Fruit fly (Drosophila melanogaster) whole organism, embryonic: Measurements from ENCODE around the gene CG42833.

ENCODE experiments used
- Abd-B ChIP-seq: fragments of 200-800 bp; sonication (Bioruptor generic); optimal IDR thresholded peaks from 2 replicates; lab custom pipeline; 2018; ENCODE audit warnings: missing biosample characterization, mild to moderate bottlenecking, missing genetic modification characterization, moderate library complexity
- CG10654 ChIP-seq: fragments of 200-800 bp; sonication (Bioruptor generic); optimal IDR thresholded peaks from 2 replicates; lab custom pipeline; 2016; ENCODE audit warnings: missing biosample characterization, missing genetic modification characterization
- CG12659 ChIP-seq: fragments of 200-800 bp; sonication (Bioruptor generic); optimal IDR thresholded peaks from 3 replicates; lab custom pipeline; 2017; ENCODE audit warnings: mild to moderate bottlenecking, missing biosample characterization, missing genetic modification reagents, missing genetic modification characterization
- CG13296 ChIP-seq: fragments of 200-800 bp; sonication (Bioruptor generic); optimal IDR thresholded peaks from 3 replicates; lab custom pipeline; 2018; ENCODE audit warnings: missing biosample characterization, mild to moderate bottlenecking, missing genetic modification characterization
- CG13424 ChIP-seq: fragments of 200-800 bp; sonication (Bioruptor generic); optimal IDR thresholded peaks from 2 replicates; lab custom pipeline; 2019; ENCODE audit warnings: missing biosample characterization, mild to moderate bottlenecking, missing genetic modification characterization, moderate library complexity
- CG13894 ChIP-seq: fragments of 200-800 bp; sonication (Bioruptor generic); optimal IDR thresholded peaks from 3 replicates; lab custom pipeline; 2018; ENCODE audit warnings: missing biosample characterization, mild to moderate bottlenecking, missing genetic modification characterization, moderate library complexity
- CG17802 ChIP-seq: fragments of 200-800 bp; sonication (Bioruptor generic); optimal IDR thresholded peaks from 2 replicates; lab custom pipeline; 2018; ENCODE audit warnings: missing biosample characterization, mild to moderate bottlenecking, missing genetic modification characterization, moderate library complexity
- CG18262 ChIP-seq: fragments of 200-800 bp; optimal IDR thresholded peaks from 3 replicates; lab custom pipeline; 2019; ENCODE audit warnings: missing biosample characterization, mild to moderate bottlenecking, missing genetic modification characterization, moderate library complexity
- CG18476 ChIP-seq: fragments of 200-800 bp; sonication (Bioruptor generic); optimal IDR thresholded peaks from 2 replicates; lab custom pipeline; 2016; ENCODE audit warnings: missing biosample characterization, mild to moderate bottlenecking, missing genetic modification characterization
- CG18619 ChIP-seq: fragments of 200-800 bp; sonication (Bioruptor generic); optimal IDR thresholded peaks from 3 replicates; lab custom pipeline; 2017; ENCODE audit warnings: missing biosample characterization, mild to moderate bottlenecking, missing genetic modification characterization
- CG2116 ChIP-seq: fragments of 200-800 bp; sonication (Bioruptor generic); optimal IDR thresholded peaks from 3 replicates; lab custom pipeline; 2018; ENCODE audit warnings: missing biosample characterization, mild to moderate bottlenecking, missing genetic modification characterization
- CG33213 ChIP-seq: fragments of 200-800 bp; sonication (Bioruptor generic); optimal IDR thresholded peaks from 3 replicates; lab custom pipeline; 2016; ENCODE audit warnings: missing biosample characterization, missing genetic modification characterization
- CG3995 ChIP-seq: fragments of 200-800 bp; sonication (Bioruptor generic); optimal IDR thresholded peaks from 3 replicates; lab custom pipeline; 2016; ENCODE audit warnings: missing biosample characterization, missing genetic modification characterization
- CG6272 ChIP-seq: fragments of 200-800 bp; sonication (Bioruptor generic); IDR thresholded peaks from 2 replicates; pipeline ENCODE4 v1.3.6; 2022; ENCODE audit warnings: missing biosample characterization, missing genetic modification characterization
- CG6813 ChIP-seq: fragments of 200-800 bp; sonication (Bioruptor generic); optimal IDR thresholded peaks from 2 replicates; lab custom pipeline; 2017; ENCODE audit warnings: missing biosample characterization, missing genetic modification characterization, mild to moderate bottlenecking, moderate library complexity, missing genetic modification reagents
- CG7786 ChIP-seq: fragments of 200-800 bp; sonication (Bioruptor generic); optimal IDR thresholded peaks from 2 replicates; lab custom pipeline; 2016; ENCODE audit warnings: missing biosample characterization, missing genetic modification characterization
- CG8089 ChIP-seq: fragments of 200-800 bp; sonication (Bioruptor generic); optimal IDR thresholded peaks from 3 replicates; lab custom pipeline; 2016; ENCODE audit warnings: missing biosample characterization, missing genetic modification characterization
- CG8924 ChIP-seq: fragments of 200-800 bp; optimal IDR thresholded peaks from 3 replicates; lab custom pipeline; 2019; ENCODE audit warnings: missing biosample characterization, mild to moderate bottlenecking, missing genetic modification characterization, moderate library complexity
- Dref ChIP-seq: fragments of 200-800 bp; sonication (Bioruptor generic); IDR thresholded peaks from 2 replicates; pipeline ENCODE4 v1.3.6; 2022; ENCODE audit warnings: missing biosample characterization, missing genetic modification characterization
- HLHmδ ChIP-seq: fragments of 200-800 bp; sonication (Bioruptor generic); optimal IDR thresholded peaks from 2 replicates; lab custom pipeline; 2018; ENCODE audit warnings: missing biosample characterization, mild to moderate bottlenecking, missing genetic modification characterization, moderate library complexity
- HmgZ ChIP-seq: fragments of 200-800 bp; sonication (Bioruptor generic); optimal IDR thresholded peaks from 2 replicates; lab custom pipeline; 2018; ENCODE audit warnings: missing biosample characterization, mild to moderate bottlenecking, missing genetic modification characterization
- MTF-1 ChIP-seq: fragments of 200-800 bp; sonication (Bioruptor generic); optimal IDR thresholded peaks from 2 replicates; lab custom pipeline; 2018; ENCODE audit warnings: missing biosample characterization, mild to moderate bottlenecking, missing genetic modification characterization, borderline replicate concordance
- Max ChIP-seq: fragments of 200-800 bp; sonication (Bioruptor generic); optimal IDR thresholded peaks from 2 replicates; lab custom pipeline; 2016; ENCODE audit warnings: missing biosample characterization, mild to moderate bottlenecking, missing genetic modification characterization
- Rx ChIP-seq: fragments of 200-800 bp; sonication (Bioruptor generic); IDR thresholded peaks from 2 replicates; pipeline ENCODE4 v1.3.6; 2022; ENCODE audit warnings: missing biosample characterization, missing genetic modification characterization
- ab ChIP-seq: fragments of 200-800 bp; sonication (Bioruptor generic); optimal IDR thresholded peaks from 2 replicates; lab custom pipeline; 2016; ENCODE audit warnings: missing biosample characterization, missing genetic modification characterization
- cato ChIP-seq: fragments of 200-800 bp; sonication (Bioruptor generic); optimal IDR thresholded peaks from 2 replicates; lab custom pipeline; 2016; ENCODE audit warnings: missing biosample characterization, missing genetic modification characterization, borderline replicate concordance
- chinmo ChIP-seq: fragments of 200-800 bp; sonication (Bioruptor generic); IDR thresholded peaks from 4 replicates; pipeline ENCODE4 v1.3.6; 2022; ENCODE audit warnings: missing biosample characterization, missing genetic modification characterization; ENCODE audit not compliant: partially characterized antibody
- crc ChIP-seq: fragments of 200-800 bp; sonication (Bioruptor generic); optimal IDR thresholded peaks from 2 replicates; lab custom pipeline; 2016; ENCODE audit warnings: missing biosample characterization, missing genetic modification characterization
- dan ChIP-seq: fragments of 200-800 bp; sonication (Bioruptor generic); IDR thresholded peaks from 2 replicates; pipeline ENCODE4 v1.3.6; 2022; ENCODE audit warnings: missing biosample characterization, missing genetic modification characterization
- danr ChIP-seq: fragments of 200-800 bp; sonication (Bioruptor generic); IDR thresholded peaks from 2 replicates; pipeline ENCODE4 v1.3.6; 2022; ENCODE audit warnings: missing biosample characterization, missing genetic modification characterization
- en ChIP-seq: fragments of 200-800 bp; sonication (Bioruptor generic); optimal IDR thresholded peaks from 2 replicates; lab custom pipeline; 2016; ENCODE audit warnings: missing biosample characterization, missing genetic modification characterization
- fd102C ChIP-seq: fragments of 200-800 bp; sonication (Bioruptor generic); optimal IDR thresholded peaks from 2 replicates; lab custom pipeline; 2018; ENCODE audit warnings: missing biosample characterization, mild to moderate bottlenecking, missing genetic modification characterization, moderate library complexity
- gfzf ChIP-seq: fragments of 200-800 bp; sonication (Bioruptor generic); optimal IDR thresholded peaks from 2 replicates; lab custom pipeline; 2016; ENCODE audit warnings: missing biosample characterization, mild to moderate bottlenecking, missing genetic modification characterization, moderate library complexity
- klu ChIP-seq: fragments of 200-800 bp; sonication (Bioruptor generic); IDR thresholded peaks from 2 replicates; pipeline ENCODE4 v1.3.6; 2022; ENCODE audit warnings: missing biosample characterization, missing genetic modification characterization
- knrl ChIP-seq: fragments of 200-800 bp; sonication (Bioruptor generic); IDR thresholded peaks from 3 replicates; pipeline ENCODE4 v1.3.6; 2022; ENCODE audit warnings: missing biosample characterization, missing genetic modification characterization; ENCODE audit not compliant: partially characterized antibody
- lola ChIP-seq, 3 experiments: fragments of >200 bp in 2 of 3; fragments of 200-800 bp in 1 of 3; sonication (Bioruptor generic) in 1 of 3; optimal IDR thresholded peaks; 2 replicates each; lab custom pipeline; 2017 to 2019; ENCODE audit warnings: missing biosample characterization in 3 of 3, missing genetic modification characterization in 3 of 3, mild to moderate bottlenecking in 1 of 3, moderate library complexity in 1 of 3
- lov ChIP-seq, 2 experiments: fragments of 200-800 bp in 1 of 2; fragments of >200 bp in 1 of 2; sonication (Bioruptor generic) in 1 of 2; IDR thresholded peaks in 1 of 2; optimal IDR thresholded peaks in 1 of 2; 2 replicates in 1 of 2; 3 replicates in 1 of 2; pipeline versions ENCODE4 v1.3.6 to Lab custom; 2017 to 2022; ENCODE audit warnings: missing biosample characterization in 1 of 2, missing genetic modification characterization in 1 of 2
- maf-S ChIP-seq: fragments of 200-800 bp; sonication (Bioruptor generic); optimal IDR thresholded peaks from 2 replicates; lab custom pipeline; 2016; ENCODE audit warnings: missing biosample characterization, missing genetic modification characterization
- org-1 ChIP-seq: fragments of 200-800 bp; sonication (Bioruptor generic); optimal IDR thresholded peaks from 2 replicates; lab custom pipeline; 2017; ENCODE audit warnings: missing biosample characterization, missing genetic modification characterization
- p53 ChIP-seq: fragments of 200-800 bp; sonication (Bioruptor generic); optimal IDR thresholded peaks from 2 replicates; lab custom pipeline; 2016; ENCODE audit warnings: missing biosample characterization, missing genetic modification characterization
- peb ChIP-seq: fragments of 200-800 bp; sonication (Bioruptor generic); IDR thresholded peaks from 2 replicates; pipeline ENCODE4 v1.3.6; 2022; ENCODE audit warnings: missing biosample characterization, missing genetic modification characterization
- repo ChIP-seq: fragments of 200-800 bp; sonication (Bioruptor generic); optimal IDR thresholded peaks from 2 replicates; lab custom pipeline; 2016; ENCODE audit warnings: missing biosample characterization, missing genetic modification characterization
- sd ChIP-seq: fragments of 200-800 bp; sonication (Bioruptor generic); optimal IDR thresholded peaks from 3 replicates; lab custom pipeline; 2018; ENCODE audit warnings: missing biosample characterization, mild to moderate bottlenecking, missing genetic modification characterization, moderate library complexity
- stc ChIP-seq: fragments of 200-800 bp; sonication (Bioruptor generic); IDR thresholded peaks from 2 replicates; pipeline ENCODE4 v1.3.6; 2022; ENCODE audit warnings: missing biosample characterization, missing genetic modification characterization
- vvl ChIP-seq: fragments of 200-800 bp; sonication (Bioruptor generic); IDR thresholded peaks from 2 replicates; pipeline ENCODE4 v1.3.6; 2022; ENCODE audit warnings: missing biosample characterization, missing genetic modification characterization
- zen2 ChIP-seq: fragments of 200-800 bp; sonication (Bioruptor generic); IDR thresholded peaks from 3 replicates; pipeline ENCODE4 v1.3.6; 2022; ENCODE audit warnings: missing biosample characterization, missing genetic modification characterization; ENCODE audit not compliant: partially characterized antibody

CG42833 gene

dm6 chr3L:20241987-20242982 lies 42.4 kb downstream of the CG42833 start (continued):
- TF ChIP-seq klu (GFP tag; lab: Robert Waterston, UW), result no peak
- TF ChIP-seq HLHmδ (GFP tag; lab: Kevin White, UChicago), result no peak
- TF ChIP-seq fd102C (GFP tag; lab: Kevin White, UChicago), result no peak
- peak; percentile 63 for TF ChIP-seq CG13296
- no peak for TF ChIP-seq crc
- peak; percentile 8 for TF ChIP-seq org-1
- TF ChIP-seq CG6813 (GFP tag; lab: Kevin White, UChicago), result peak; percentile 0
- TF ChIP-seq en (GFP tag; lab: Kevin White, UChicago), result no peak
- no peak for TF ChIP-seq dan (GFP tag; lab: Robert Waterston, UW)
- TF ChIP-seq repo, result no peak
- no peak for TF ChIP-seq ab (GFP tag; lab: Kevin White, UChicago)
- peak; percentile 14 for TF ChIP-seq CG13894
- TF ChIP-seq danr (GFP tag; lab: Robert Waterston, UW), result no peak; the same call in 1 of the 2 replicates
- peak; percentile 59 for TF ChIP-seq stc (GFP tag; lab: Robert Waterston, UW)
- TF ChIP-seq CG8924, result peak; percentile 64
- peak; percentile 48 for TF ChIP-seq Abd-B (GFP tag; lab: Kevin White, UChicago)
- TF ChIP-seq CG2116 (GFP tag; lab: Kevin White, UChicago), result peak; percentile 31
- peak; percentile 8 for TF ChIP-seq CG10654 (GFP tag; lab: Kevin White, UChicago)
- TF ChIP-seq CG18619, result peak; percentile 53
- 0 out of 2 replicates have a peak, but pooled peaks have one; percentile 23 for TF ChIP-seq Rx (GFP tag; lab: Robert Waterston, UW)
- TF ChIP-seq MTF-1 (GFP tag; lab: Kevin White, UChicago), result no peak
- no peak for TF ChIP-seq maf-S
- peak in 1 of 3 experiments; percentile 53 for TF ChIP-seq lola (GFP tag; optimal IDR thresholded peaks at IDR 0.05; lab: Kevin White, UChicago)
- TF ChIP-seq CG13424 (tag; lab: Kevin White, UChicago), result peak; percentile 75
- no peak for TF ChIP-seq lov (optimal IDR thresholded peaks at IDR 0.05; lab: Kevin White, UChicago)
- 0 out of 3 replicates have a peak, but pooled peaks have one; percentile 42 for TF ChIP-seq lov (GFP tag; IDR thresholded peaks at IDR 0.05; lab: Robert Waterston, UW)
- TF ChIP-seq peb (GFP tag; lab: Robert Waterston, UW), result 0 out of 2 replicates have a peak, but pooled peaks have one; percentile 46
- peak; percentile 9 for TF ChIP-seq HmgZ (tag; lab: Kevin White, UChicago)
- TF ChIP-seq CG17802 (tag; lab: Kevin White, UChicago), result no peak
- no peak for TF ChIP-seq p53 (GFP tag; lab: Kevin White, UChicago)
- no peak for TF ChIP-seq cato
- peak; percentile 72 for TF ChIP-seq knrl (GFP tag; lab: Robert Waterston, UW)
- TF ChIP-seq CG6272, result peak; percentile 42
- peak; percentile 50; the same call in 1 of the 2 replicates for TF ChIP-seq vvl (GFP tag; lab: Robert Waterston, UW)
- TF ChIP-seq Max (GFP tag; lab: Kevin White, UChicago), result peak; percentile 33
- peak; percentile 92 for TF ChIP-seq CG18262 (tag; lab: Kevin White, UChicago)
- TF ChIP-seq sd (tag; lab: Kevin White, UChicago), result no peak
- no peak for TF ChIP-seq CG8089
- peak; percentile 65 for TF ChIP-seq Dref (GFP tag; lab: Robert Waterston, UW)
- TF ChIP-seq CG7786, result no peak
- TF ChIP-seq zen2 (GFP tag; lab: Robert Waterston, UW), result peak; percentile 45; the same call in 1 of the 3 replicates
- TF ChIP-seq gfzf (GFP tag; lab: Kevin White, UChicago), result no peak
- peak; percentile 18 for TF ChIP-seq CG18476
- TF ChIP-seq chinmo (GFP tag; lab: Robert Waterston, UW), result no peak
- TF ChIP-seq CG3995 (GFP tag; lab: Kevin White, UChicago), result peak; percentile 11
- peak; percentile 72 for TF ChIP-seq CG12659 (GFP tag; lab: Kevin White, UChicago)
- TF ChIP-seq CG33213 (GFP tag; lab: Kevin White, UChicago), result no peak
